Fruit fly (Drosophila melanogaster) whole organism, embryonic: ENCODE results near the gene RASSF8.

Experiments used
- CG12942 ChIP-seq: fragments of 200-800 bp; sonication (Bioruptor generic); optimal IDR thresholded peaks from 3 replicates; lab custom pipeline; 2016; ENCODE audit warnings: missing biosample characterization, missing genetic modification characterization
- CG34376 ChIP-seq: fragments of 200-800 bp; sonication (Bioruptor generic); optimal IDR thresholded peaks from 2 replicates; lab custom pipeline; 2018; ENCODE audit warnings: missing biosample characterization, mild to moderate bottlenecking, missing genetic modification characterization
- CG7928 ChIP-seq: fragments of 200-800 bp; sonication (Bioruptor generic); optimal IDR thresholded peaks from 2 replicates; lab custom pipeline; 2017; ENCODE audit warnings: missing biosample characterization, mild to moderate bottlenecking, missing genetic modification characterization
- Chrac-16 ChIP-seq: fragments of 200-800 bp; sonication (Bioruptor generic); optimal IDR thresholded peaks from 3 replicates; lab custom pipeline; 2016; ENCODE audit warnings: missing biosample characterization, missing genetic modification characterization
- HLH4C ChIP-seq: fragments of 200-800 bp; sonication (Bioruptor generic); IDR thresholded peaks from 3 replicates; pipeline ENCODE4 v1.3.6; 2022; ENCODE audit warnings: missing biosample characterization, missing genetic modification characterization; ENCODE audit not compliant: partially characterized antibody
- HLH54F ChIP-seq: fragments of 200-800 bp; sonication (Bioruptor generic); optimal IDR thresholded peaks from 3 replicates; lab custom pipeline; 2016; ENCODE audit warnings: missing biosample characterization, missing genetic modification characterization
- sens ChIP-seq: fragments of 200-800 bp; sonication (Bioruptor generic); peaks from one replicate; lab custom pipeline; 2016; ENCODE audit warnings: missing biosample characterization, missing genetic modification characterization
- sr ChIP-seq: fragments of 200-800 bp; sonication (Bioruptor generic); IDR thresholded peaks from 3 replicates; pipeline ENCODE4 v1.3.6; 2022; ENCODE audit warnings: missing biosample characterization, missing genetic modification characterization

dm6 chr3R:25678489-25679082 is 17.0 kb downstream of the RASSF8 start, which contains the start of the genes CG4730 and CG5039:
- no peak for TF ChIP-seq CG12942 (GFP tag; lab: Kevin White, UChicago)
- TF ChIP-seq sens, result peak; percentile 76
- no peak for TF ChIP-seq CG7928 (GFP tag; lab: Kevin White, UChicago)
- TF ChIP-seq sr, result 0 out of 3 replicates have a peak, but pooled peaks have one; percentile 6
- TF ChIP-seq HLH54F, result no peak
- no peak for TF ChIP-seq HLH4C
- no peak for TF ChIP-seq Chrac-16 (GFP tag; lab: Kevin White, UChicago)
- TF ChIP-seq CG34376 (GFP tag; lab: Kevin White, UChicago), result no peak
